Worm (Caenorhabditis elegans) whole organism, young adult: ENCODE measurements around the gene F54E7.9.

Experiments used
- B0261.1 ChIP-seq: sonication (generic microtip); optimal IDR thresholded peaks from 2 replicates; lab custom pipeline; 2016; ENCODE audit warnings: mild to moderate bottlenecking, missing genetic modification characterization, moderate library complexity, missing compliant biosample characterization
- C06A6.2 ChIP-seq: fragments of 200-800 bp; sonication (Bioruptor generic); conservative IDR thresholded peaks from 2 replicates; pipeline ENCODE4 v1.3.6; 2022; ENCODE audit warnings: missing genetic modification characterization, missing compliant biosample characterization
- F33H1.4 ChIP-seq: fragments of 200-800 bp; sonication (Bioruptor generic); IDR thresholded peaks from 2 replicates; pipeline ENCODE4 v1.3.6; 2022; ENCODE audit warnings: missing genetic modification reagents, missing genetic modification characterization, missing compliant biosample characterization
- F39B2.1 ChIP-seq: fragments of 200-800 bp; sonication (Bioruptor generic); IDR thresholded peaks from 2 replicates; pipeline ENCODE4 v1.3.6; 2022; ENCODE audit warnings: missing genetic modification reagents, missing genetic modification characterization, missing compliant biosample characterization
- F49E8.2 ChIP-seq: sonication (generic microtip); optimal IDR thresholded peaks from 3 replicates; lab custom pipeline; 2017; ENCODE audit warnings: missing genetic modification characterization, mild to moderate bottlenecking, missing compliant biosample characterization, antibody characterized with exemption, moderate library complexity; ENCODE audit not compliant: insufficient read depth
- K12H6.12 ChIP-seq: fragments of 200-800 bp; sonication (Bioruptor generic); optimal IDR thresholded peaks from 2 replicates; lab custom pipeline; 2018; ENCODE audit warnings: mild to moderate bottlenecking, missing genetic modification characterization, missing compliant biosample characterization
- T07F8.4 ChIP-seq: sonication (generic microtip); optimal IDR thresholded peaks from 2 replicates; lab custom pipeline; 2016; ENCODE audit warnings: mild to moderate bottlenecking, missing genetic modification characterization, moderate library complexity, missing compliant biosample characterization
- Y53G8AR.9 ChIP-seq: fragments of 200-800 bp; sonication (Bioruptor generic); conservative IDR thresholded peaks from 2 replicates; pipeline ENCODE4 v1.3.6; 2022; ENCODE audit warnings: missing genetic modification reagents, missing genetic modification characterization, missing compliant biosample characterization
- Y79H2A.3 ChIP-seq: fragments of 200-800 bp; sonication (Bioruptor generic); conservative IDR thresholded peaks from 2 replicates; pipeline ENCODE4 v1.3.6; 2022; ENCODE audit warnings: missing genetic modification reagents, missing genetic modification characterization, missing compliant biosample characterization
- ZK185.1 ChIP-seq: sonication (generic microtip); optimal IDR thresholded peaks from 2 replicates; lab custom pipeline; 2016; ENCODE audit warnings: mild to moderate bottlenecking, missing genetic modification characterization, missing compliant biosample characterization; ENCODE audit not compliant: poor library complexity, severe bottlenecking
- ama-1 ChIP-seq, 3 experiments: fragments of 150-350 bp in 1 of 3; sonication (generic microtip) in 2 of 3; optimal IDR thresholded peaks; 2 replicates each; lab custom pipeline; 2014 to 2018; ENCODE audit warnings: missing biosample characterization in 2 of 3, missing genetic modification characterization in 2 of 3, missing genetic modification reagents in 2 of 3
- atf-7 ChIP-seq: sonication (generic microtip); optimal IDR thresholded peaks from 2 replicates; lab custom pipeline; 2017; ENCODE audit warnings: mild to moderate bottlenecking, missing genetic modification characterization, missing compliant biosample characterization
- attf-3 ChIP-seq: fragments of 200-800 bp; sonication (Bioruptor generic); conservative IDR thresholded peaks from 2 replicates; pipeline ENCODE4 v1.3.6; 2022; ENCODE audit warnings: missing genetic modification reagents, missing genetic modification characterization, missing compliant biosample characterization
- bed-2 ChIP-seq: fragments of 200-800 bp; sonication (Bioruptor generic); IDR thresholded peaks from 2 replicates; pipeline ENCODE4 v1.3.6; 2022; ENCODE audit warnings: missing genetic modification reagents, missing genetic modification characterization, missing compliant biosample characterization
- ccch-3 ChIP-seq: fragments of 200-800 bp; sonication (Bioruptor generic); optimal IDR thresholded peaks from 2 replicates; lab custom pipeline; 2018; ENCODE audit warnings: mild to moderate bottlenecking, missing genetic modification characterization, missing compliant biosample characterization
- cebp-2 ChIP-seq: fragments of 200-800 bp; sonication (Bioruptor generic); IDR thresholded peaks from 2 replicates; pipeline ENCODE4 v1.3.6; 2022; ENCODE audit warnings: missing genetic modification characterization, missing compliant biosample characterization
- ceh-79 ChIP-seq: sonication (generic microtip); optimal IDR thresholded peaks from 2 replicates; lab custom pipeline; 2017; ENCODE audit warnings: mild to moderate bottlenecking, missing genetic modification characterization, missing compliant biosample characterization
- dox-1 ChIP-seq: fragments of 200-800 bp; sonication (Bioruptor generic); IDR thresholded peaks from 2 replicates; pipeline ENCODE4 v1.3.6; 2022; ENCODE audit warnings: missing genetic modification reagents, missing genetic modification characterization, missing compliant biosample characterization
- dpff-1 ChIP-seq: sonication (generic microtip); optimal IDR thresholded peaks from 2 replicates; lab custom pipeline; 2017; ENCODE audit warnings: mild to moderate bottlenecking, missing genetic modification characterization, missing compliant biosample characterization
- egl-18 ChIP-seq: fragments of 200-800 bp; sonication (Bioruptor generic); IDR thresholded peaks from 2 replicates; pipeline ENCODE4 v1.3.6; 2022; ENCODE audit warnings: missing genetic modification reagents, missing genetic modification characterization, missing compliant biosample characterization
- egrh-3 ChIP-seq: fragments of 200-800 bp; sonication (Bioruptor generic); IDR thresholded peaks from 2 replicates; pipeline ENCODE4 v1.3.6; 2022; ENCODE audit warnings: missing genetic modification reagents, missing genetic modification characterization, missing compliant biosample characterization
- ekl-4 ChIP-seq: fragments of 200-800 bp; sonication (Bioruptor generic); IDR thresholded peaks from 2 replicates; pipeline ENCODE4 v1.3.6; 2022; ENCODE audit warnings: missing genetic modification reagents, missing genetic modification characterization, missing compliant biosample characterization
- ets-4 ChIP-seq: fragments of 200-800 bp; sonication (Bioruptor generic); optimal IDR thresholded peaks from 2 replicates; lab custom pipeline; 2018; ENCODE audit warnings: mild to moderate bottlenecking, missing genetic modification characterization, missing compliant biosample characterization
- gei-17 ChIP-seq: fragments of 200-800 bp; sonication (Bioruptor generic); optimal IDR thresholded peaks from 2 replicates; lab custom pipeline; 2018; ENCODE audit warnings: mild to moderate bottlenecking, missing genetic modification characterization, missing compliant biosample characterization
- hlh-26 ChIP-seq: fragments of 200-800 bp; sonication (Bioruptor generic); conservative IDR thresholded peaks from 2 replicates; pipeline ENCODE4 v1.3.6; 2022; ENCODE audit warnings: missing genetic modification reagents, missing genetic modification characterization, missing compliant biosample characterization
- hmg-1.2 ChIP-seq: fragments of 200-800 bp; sonication (Bioruptor generic); IDR thresholded peaks from 2 replicates; pipeline ENCODE4 v1.3.6; 2022; ENCODE audit warnings: missing genetic modification reagents, missing genetic modification characterization, missing compliant biosample characterization
- lag-1 ChIP-seq: fragments of 200-800 bp; sonication (Bioruptor generic); IDR thresholded peaks from 2 replicates; pipeline ENCODE4 v1.3.6; 2022; ENCODE audit warnings: missing genetic modification reagents, missing genetic modification characterization, missing compliant biosample characterization
- let-526 ChIP-seq: fragments of 200-800 bp; sonication (Bioruptor generic); IDR thresholded peaks from 2 replicates; pipeline ENCODE4 v1.3.6; 2022; ENCODE audit warnings: missing genetic modification reagents, missing genetic modification characterization, missing compliant biosample characterization
- lin-26 ChIP-seq: fragments of 200-800 bp; sonication (Bioruptor generic); IDR thresholded peaks from 2 replicates; pipeline ENCODE4 v1.3.6; 2022; ENCODE audit warnings: missing genetic modification reagents, missing genetic modification characterization, missing compliant biosample characterization
- lin-35 ChIP-seq, 3 experiments: fragments of 150-350 bp in 2 of 3; sonication (generic microtip) in 1 of 3; optimal IDR thresholded peaks; 2 replicates each; lab custom pipeline; 2014 to 2018; ENCODE audit warnings: missing biosample characterization in 3 of 3, missing genetic modification characterization in 3 of 3, missing genetic modification reagents in 3 of 3
- madf-10 ChIP-seq: sonication (generic microtip); optimal IDR thresholded peaks from 2 replicates; lab custom pipeline; 2016; ENCODE audit warnings: mild to moderate bottlenecking, missing genetic modification characterization, missing compliant biosample characterization
- madf-6 ChIP-seq: fragments of 200-800 bp; sonication (Bioruptor generic); IDR thresholded peaks from 2 replicates; pipeline ENCODE4 v1.3.6; 2022; ENCODE audit warnings: missing genetic modification reagents, missing genetic modification characterization, missing compliant biosample characterization
- madf-8 ChIP-seq: fragments of 200-800 bp; sonication (Bioruptor generic); conservative IDR thresholded peaks from 2 replicates; pipeline ENCODE4 v1.3.6; 2022; ENCODE audit warnings: missing genetic modification reagents, missing genetic modification characterization, missing compliant biosample characterization
- mxl-1 ChIP-seq: sonication (generic microtip); optimal IDR thresholded peaks from 2 replicates; lab custom pipeline; 2016; ENCODE audit warnings: missing genetic modification characterization, missing compliant biosample characterization
- nfya-1 ChIP-seq: sonication (generic microtip); optimal IDR thresholded peaks from 2 replicates; lab custom pipeline; 2017; ENCODE audit warnings: antibody characterized with exemption, missing compliant biosample characterization, missing genetic modification characterization, borderline replicate concordance; ENCODE audit not compliant: insufficient read depth
- nhr-120 ChIP-seq: fragments of 200-800 bp; sonication (Bioruptor generic); IDR thresholded peaks from 2 replicates; pipeline ENCODE4 v1.3.6; 2022; ENCODE audit warnings: missing genetic modification characterization, missing compliant biosample characterization
- nhr-80 ChIP-seq: sonication (generic microtip); optimal IDR thresholded peaks from 2 replicates; lab custom pipeline; 2016; ENCODE audit warnings: missing genetic modification characterization, missing compliant biosample characterization
- nhr-90 ChIP-seq: sonication (generic microtip); optimal IDR thresholded peaks from 2 replicates; lab custom pipeline; 2016; ENCODE audit warnings: missing genotype, mild to moderate bottlenecking, missing genetic modification characterization, missing compliant biosample characterization
- rcor-1 ChIP-seq: fragments of 200-800 bp; sonication (Bioruptor generic); IDR thresholded peaks from 2 replicates; pipeline ENCODE4 v1.3.6; 2022; ENCODE audit warnings: missing genetic modification reagents, missing genetic modification characterization, missing compliant biosample characterization
- repo-1 ChIP-seq: sonication (generic microtip); optimal IDR thresholded peaks from 2 replicates; lab custom pipeline; 2017; ENCODE audit warnings: mild to moderate bottlenecking, missing genetic modification characterization, missing compliant biosample characterization
- somi-1 ChIP-seq: fragments of 200-800 bp; sonication (Bioruptor generic); optimal IDR thresholded peaks from 2 replicates; lab custom pipeline; 2018; ENCODE audit warnings: mild to moderate bottlenecking, missing genetic modification characterization, missing compliant biosample characterization
- tbp1 ChIP-seq: fragments of 200-800 bp; sonication (Bioruptor generic); optimal IDR thresholded peaks from 2 replicates; lab custom pipeline; 2018; ENCODE audit warnings: mild to moderate bottlenecking, missing genetic modification characterization, missing compliant biosample characterization
- unc-62 ChIP-seq: fragments of 150-350 bp; optimal IDR thresholded peaks from 2 replicates; lab custom pipeline; 2014; ENCODE audit warnings: missing biosample characterization, missing genetic modification reagents, missing genetic modification characterization
- ztf-22 ChIP-seq: fragments of 200-800 bp; sonication (Bioruptor generic); optimal IDR thresholded peaks from 2 replicates; lab custom pipeline; 2018; ENCODE audit warnings: mild to moderate bottlenecking, missing genetic modification characterization, moderate library complexity, missing compliant biosample characterization
- ztf-26 ChIP-seq: sonication (generic microtip); optimal IDR thresholded peaks from 2 replicates; lab custom pipeline; 2017; ENCODE audit warnings: missing genetic modification characterization, missing compliant biosample characterization

F54E7.9 gene

DNA sequence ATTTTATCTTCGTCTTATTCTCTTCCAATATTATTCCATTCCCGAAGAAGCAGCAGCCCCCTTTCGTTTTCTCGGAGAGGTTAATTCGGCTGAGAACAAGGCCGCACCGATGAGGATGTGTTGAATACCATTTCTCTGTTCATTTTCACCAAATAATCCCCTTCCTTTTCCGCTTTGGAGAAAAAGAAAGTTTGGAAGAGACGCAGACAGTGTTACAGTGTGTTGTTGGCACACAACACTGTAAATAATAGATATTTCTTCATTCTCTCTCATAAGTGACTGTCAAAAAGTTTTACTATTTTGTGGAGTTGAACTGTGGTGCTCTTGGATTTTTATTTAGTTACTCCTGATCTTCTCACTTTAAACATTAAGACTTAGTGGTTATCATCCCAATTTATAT lies 12.4 kb downstream of the F54E7.9 start:
- TF ChIP-seq madf-6 (GFP tag; lab: Robert Waterston, UW), result no peak
- no peak for TF ChIP-seq mxl-1 (tag; lab: Kevin White, UChicago)

DNA sequence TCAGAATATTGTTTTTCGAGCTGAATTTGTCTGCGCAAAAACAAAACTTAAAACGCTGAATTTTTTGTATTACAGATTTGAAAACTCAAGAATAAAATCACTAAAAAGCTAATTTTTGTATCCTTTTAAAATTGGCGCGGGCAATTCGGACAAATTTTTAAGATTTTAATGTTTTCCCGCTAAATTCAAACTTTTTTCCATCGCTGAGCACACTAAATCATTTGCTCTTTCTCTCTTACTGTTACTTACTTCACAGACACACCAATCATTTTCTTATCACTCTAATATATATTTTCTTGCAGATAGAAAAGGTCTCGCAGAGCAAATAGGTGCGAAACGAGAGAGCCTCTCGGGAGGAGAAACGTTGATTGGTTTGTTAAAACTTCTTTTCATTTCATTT lies 13.8 kb downstream of the F54E7.9 start, which contains the start of gene par-3:
TSS of gene par-3 (plus strand) at position 301 of the 400 bp plus-strand sequence.
- TF ChIP-seq hlh-26 (no peak), nhr-80 (tag; lab: Kevin White, UChicago) (peak; percentile 15), tbp1 (GFP tag; lab: Kevin White, UChicago) (no peak)

DNA sequence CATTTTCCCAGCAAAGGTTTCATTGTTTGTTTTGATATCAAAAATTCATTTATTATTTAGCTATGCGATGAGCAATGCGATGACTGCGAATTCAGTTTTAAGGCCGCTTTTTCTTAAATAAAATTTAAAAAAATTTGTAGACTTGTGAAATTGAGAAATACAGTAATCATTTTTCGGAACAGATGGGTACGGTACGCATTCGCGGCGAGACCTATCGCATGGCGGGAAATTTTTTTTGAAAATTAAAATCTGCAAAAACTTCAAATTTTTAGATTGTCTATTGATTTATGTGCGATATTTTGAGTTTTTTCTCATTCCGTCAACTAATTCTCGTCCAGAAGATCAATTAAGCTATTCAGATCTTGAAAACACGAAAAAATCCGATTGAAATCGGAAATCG lies 14.2 kb downstream of the F54E7.9 start:
- TF ChIP-seq unc-62 (GFP tag; lab: Kevin White, UChicago) (no peak), egrh-3 (no peak), lin-26 (GFP tag; lab: Robert Waterston, UW) (no peak), attf-3 (GFP tag; lab: Robert Waterston, UW) (no peak), ceh-79 (tag; lab: Kevin White, UChicago) (no peak), nhr-90 (tag; lab: Kevin White, UChicago) (no peak), madf-8 (peak; percentile 100), nfya-1 (tag; lab: Kevin White, UChicago) (no peak), rcor-1 (peak; percentile 86), K12H6.12 (no peak), gei-17 (no peak), Y79H2A.3 (GFP tag; lab: Robert Waterston, UW) (0 out of 2 replicates have a peak, but pooled peaks have one; percentile 48), F33H1.4 (GFP tag; lab: Robert Waterston, UW) (peak; percentile 99), lin-35 (GFP tag; optimal IDR thresholded peaks at IDR 0.05; lab: Kevin White, UChicago) (peak in 2 of 3 experiments; percentile 25 to 88), cebp-2 (no peak), hlh-26 (no peak), repo-1 (no peak), B0261.1 (tag; lab: Kevin White, UChicago) (no peak), ztf-26 (tag; lab: Kevin White, UChicago) (no peak), C06A6.2 (GFP tag; lab: Robert Waterston, UW) (no peak), somi-1 (no peak), ZK185.1 (no peak), nhr-120 (GFP tag; lab: Robert Waterston, UW) (no peak), lag-1 (GFP tag; lab: Robert Waterston, UW) (no peak), bed-2 (no peak), ccch-3 (GFP tag; lab: Kevin White, UChicago) (no peak), hmg-1.2 (GFP tag; lab: Robert Waterston, UW) (peak; percentile 59; the same call in 1 of the 2 replicates), ekl-4 (GFP tag; lab: Robert Waterston, UW) (peak; percentile 77; the same call in 1 of the 2 replicates), madf-10 (tag; lab: Kevin White, UChicago) (no peak), ztf-22 (GFP tag; lab: Kevin White, UChicago) (no peak), F49E8.2 (tag; lab: Kevin White, UChicago) (peak; percentile 90), F39B2.1 (no peak), ama-1 (optimal IDR thresholded peaks at IDR 0.05; lab: Kevin White, UChicago) (no peak), ama-1 (GFP tag; optimal IDR thresholded peaks at IDR 0.05; lab: Kevin White, UChicago) (no peak), dox-1 (GFP tag; lab: Robert Waterston, UW) (peak; percentile 86), Y53G8AR.9 (peak; percentile 83), ets-4 (GFP tag; lab: Kevin White, UChicago) (no peak), T07F8.4 (no peak), dpff-1 (tag; lab: Kevin White, UChicago) (no peak), atf-7 (no peak), let-526 (GFP tag; lab: Robert Waterston, UW) (no peak), egl-18 (GFP tag; lab: Robert Waterston, UW) (no peak), madf-6 (GFP tag; lab: Robert Waterston, UW) (peak; percentile 100)
